Fruit fly (Drosophila melanogaster): ENCODE data around the gene Gr66a.
A peak's percentile ranks its signal among the peaks of the same experiment; 100 is the strongest.

DNA sequence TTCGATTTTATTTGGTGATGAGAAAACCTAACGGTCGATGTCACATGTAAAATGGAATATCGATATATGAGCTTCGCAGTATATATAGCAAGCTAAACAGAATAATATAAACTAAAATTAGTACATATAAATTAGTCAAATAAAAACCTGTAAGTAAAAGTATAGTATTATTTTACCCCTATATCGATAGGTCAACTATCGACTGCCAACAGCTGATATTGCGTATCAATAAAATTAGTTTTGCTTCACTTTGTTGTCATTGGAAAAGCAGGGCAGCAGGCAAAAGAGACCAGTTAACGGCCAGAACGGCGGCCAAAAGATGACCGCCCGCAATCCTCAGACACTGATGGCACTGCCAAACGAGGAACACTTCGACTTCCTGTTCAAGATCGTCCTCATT is 9.8 kb downstream of the Gr66a start, which contains the start of gene Rab19:
- TF ChIP-seq dmrt11E (tag; optimal IDR thresholded peaks at IDR 0.05) = no peak
- peak; percentile 85 for TF ChIP-seq Blimp-1 (GFP tag; optimal IDR thresholded peaks at IDR 0.05)
- no peak for TF ChIP-seq CG10366 (GFP tag; IDR thresholded peaks at IDR 0.05)
- TF ChIP-seq yki (optimal IDR thresholded peaks at IDR 0.05) = no peak
- no peak for TF ChIP-seq CG11085 (GFP tag; IDR thresholded peaks at IDR 0.05)
- no peak for TF ChIP-seq ERR (GFP tag; optimal IDR thresholded peaks at IDR 0.05)
- TF ChIP-seq CG5245 (GFP tag; optimal IDR thresholded peaks at IDR 0.05) = no peak
- TF ChIP-seq chn (GFP tag; optimal IDR thresholded peaks at IDR 0.05) = no peak
- TF ChIP-seq CG31441 (GFP tag; IDR thresholded peaks at IDR 0.05) = no peak
- TF ChIP-seq sna (GFP tag; IDR thresholded peaks at IDR 0.05; ENCODE audit: partially characterized antibody) = peak; percentile 97
